Worm (Caenorhabditis elegans) whole organism, dauer: ENCODE results near the gene F13A2.9.

Experiments used
- unc-62 ChIP-seq: sonication (generic microtip); optimal IDR thresholded peaks from 2 replicates; lab custom pipeline; 2017; ENCODE audit warnings: missing biosample characterization, missing genetic modification reagents, missing genetic modification characterization

F13A2.9 gene

DNA sequence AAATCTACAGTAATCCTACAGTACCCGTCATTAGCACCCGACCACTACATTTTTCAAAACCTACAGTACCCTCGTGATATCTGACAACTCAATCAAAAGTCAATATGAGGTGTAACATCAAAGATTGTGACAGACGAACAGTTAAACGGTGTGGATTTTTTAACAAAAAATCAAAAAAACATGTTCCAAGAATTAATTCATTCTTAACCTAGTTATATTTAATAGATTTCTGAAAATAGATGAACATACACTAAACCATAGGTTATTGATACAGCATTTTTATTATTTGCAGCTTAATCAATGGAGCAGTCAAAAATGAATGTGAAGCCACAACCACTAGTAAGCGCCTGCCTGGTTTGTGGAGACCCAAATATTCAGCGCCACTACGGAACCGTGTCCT lies 20.2 kb upstream of the F13A2.9 start, which contains the start of gene nhr-118:
TSS of gene nhr-118 (plus strand) at position 301 of the 400 bp plus-strand sequence.
- TF ChIP-seq unc-62 (GFP tag; lab: Kevin White, UChicago) = no peak

DNA sequence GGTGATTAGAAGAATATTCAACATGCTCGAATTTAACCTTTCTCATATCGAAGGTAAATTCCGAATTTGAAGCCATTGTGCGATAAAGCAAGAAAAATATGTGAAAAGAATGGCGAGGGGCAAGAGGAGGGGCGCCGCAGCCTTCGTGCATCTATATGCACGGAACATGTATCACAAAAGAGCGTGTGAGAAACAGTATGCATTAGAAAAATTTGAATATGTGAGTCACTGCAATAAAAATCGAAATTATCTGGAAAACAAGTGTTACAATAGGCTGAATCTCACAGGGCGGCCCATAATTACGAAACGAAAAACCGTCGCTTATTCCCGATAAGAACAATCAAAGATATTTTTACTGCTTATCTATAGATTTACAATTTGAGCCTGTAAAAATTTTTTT lies 14.6 kb upstream of the F13A2.9 start, which contains the start of gene F13A2.5:
TSS of gene F13A2.5 (minus strand) at position 101 of the 400 bp plus-strand sequence.
- TF ChIP-seq unc-62 (GFP tag; lab: Kevin White, UChicago) = no peak

DNA sequence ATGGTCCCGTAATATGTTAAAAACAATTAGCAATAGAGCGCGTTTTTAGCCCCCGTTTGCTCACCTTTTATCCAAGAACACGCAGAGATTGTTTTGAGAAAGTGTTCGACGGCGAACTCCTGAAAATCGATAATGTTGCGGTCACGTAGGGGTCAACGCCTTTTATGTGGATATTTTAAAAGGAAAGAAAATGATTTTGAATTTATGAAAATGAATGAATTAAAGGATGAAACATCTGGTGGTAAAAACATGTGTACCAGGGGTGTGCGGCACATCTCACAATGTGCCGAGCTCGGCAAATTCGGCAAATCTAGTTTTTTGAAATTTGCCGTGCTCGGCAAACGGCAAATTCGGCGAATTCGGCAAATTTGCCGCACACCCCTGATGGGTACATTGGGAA lies 12.8 kb upstream of the F13A2.9 start, which contains the start of gene F13A2.4:
TSS of gene F13A2.4 (minus strand) at position 101 of the 400 bp plus-strand sequence.
- TF ChIP-seq unc-62 (GFP tag; lab: Kevin White, UChicago) = no peak

DNA sequence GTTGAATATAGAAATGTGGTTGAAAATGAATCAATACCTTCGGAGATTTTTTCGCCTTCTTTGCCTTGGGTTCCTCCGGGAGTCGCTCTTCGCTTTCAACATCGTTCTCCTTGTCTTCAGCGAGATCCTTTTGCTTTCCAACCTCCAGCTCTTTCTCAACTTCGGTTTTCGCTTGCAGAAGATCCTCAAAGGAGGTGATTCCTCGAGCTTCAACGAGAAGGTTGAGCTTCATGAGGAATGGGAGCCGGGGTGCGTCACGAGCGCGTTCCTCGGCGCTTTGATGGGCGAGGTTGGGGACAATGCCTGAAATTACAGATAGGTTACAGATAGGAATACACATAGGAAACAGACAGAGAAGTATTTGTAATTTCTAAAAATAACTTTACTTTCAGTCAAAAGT lies 11.6 kb upstream of the F13A2.9 start:
- TF ChIP-seq unc-62 (GFP tag; lab: Kevin White, UChicago) = no peak

ce11 chrV:4398127-4398526 lies 10.8 kb upstream of the F13A2.9 start:
- no peak for TF ChIP-seq unc-62 (GFP tag; lab: Kevin White, UChicago)

- no peak for TF ChIP-seq unc-62 (GFP tag; lab: Kevin White, UChicago)
Measured at ce11 chrV:4396257-4396656, 9.0 kb upstream of the F13A2.9 start, which contains the start of gene F13A2.3. F13A2.3 (minus strand) TSS chrV:4396357.

ce11 chrV:4387916-4388315 lies 614 bp upstream of the F13A2.9 start:
- TF ChIP-seq unc-62 (GFP tag; lab: Kevin White, UChicago) = no peak

ce11 chrV:4386173-4386572 lies 1.1 kb downstream of the F13A2.9 start, which contains the start of gene F13A2.10:
F13A2.10 (minus strand) TSS chrV:4386273.
- no peak for TF ChIP-seq unc-62 (GFP tag; lab: Kevin White, UChicago)

DNA sequence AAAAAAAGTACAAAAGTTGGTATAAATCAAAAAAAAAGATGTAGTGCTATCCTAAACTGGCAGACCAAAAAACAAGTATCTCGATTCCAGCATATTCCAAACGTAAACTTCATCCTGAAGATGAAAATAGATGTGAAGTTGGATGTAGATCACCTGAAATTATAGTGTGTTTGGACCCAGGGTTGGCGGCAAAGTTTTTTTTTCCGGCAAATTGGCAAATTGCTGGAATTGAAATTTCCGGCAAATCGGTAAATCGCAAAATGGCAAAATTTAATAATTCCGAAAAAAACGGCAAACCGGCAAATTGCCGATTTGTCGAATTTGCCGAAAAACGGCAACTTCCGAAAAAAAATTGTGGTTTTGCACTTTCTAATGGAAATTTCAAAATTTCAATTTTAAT lies 2.8 kb downstream of the F13A2.9 start, which contains the start of gene F13A2.2:
TSS of gene F13A2.2 (minus strand) at position 101 of the 400 bp plus-strand sequence.
- no peak for TF ChIP-seq unc-62 (GFP tag; lab: Kevin White, UChicago)

DNA sequence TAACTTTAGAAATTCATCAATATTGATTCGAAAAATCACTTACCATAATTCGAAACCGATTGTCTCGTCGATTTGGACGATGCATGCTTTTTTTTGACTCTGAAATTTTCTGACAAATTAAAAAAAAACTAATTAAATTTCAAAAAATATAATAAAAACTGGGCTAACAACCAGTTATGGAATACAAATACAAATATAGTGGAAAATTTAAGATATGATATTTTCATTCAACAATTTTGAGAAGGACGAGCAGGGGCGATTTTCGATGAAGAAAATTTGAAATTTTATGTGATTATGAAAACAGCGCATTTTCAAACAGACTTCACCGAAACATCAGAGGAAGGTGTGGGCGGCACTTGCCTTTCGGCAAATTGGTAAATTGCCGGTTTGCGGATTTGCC lies 5.0 kb downstream of the F13A2.9 start, which contains the start of gene F13A2.1:
TSS of gene F13A2.1 (minus strand) at position 101 of the 400 bp plus-strand sequence.
- no peak for TF ChIP-seq unc-62 (GFP tag; lab: Kevin White, UChicago)

ce11 chrV:4377622-4378021 lies 9.7 kb downstream of the F13A2.9 start, which contains the start of gene F32D1.8:
F32D1.8 (minus strand) TSS chrV:4377722.
- no peak for TF ChIP-seq unc-62 (GFP tag; lab: Kevin White, UChicago)

ce11 chrV:4375807-4376564 lies 11.3 kb downstream of the F13A2.9 start, which contains the start of gene F32D1.7:
F32D1.7 (minus strand) TSS chrV:4376173.
- TF ChIP-seq unc-62 (GFP tag; lab: Kevin White, UChicago) = no peak

- TF ChIP-seq unc-62 (GFP tag; lab: Kevin White, UChicago) = no peak
Measured at ce11 chrV:4374625-4375024, 12.7 kb downstream of the F13A2.9 start, which contains the start of gene neg-1. neg-1 (minus strand) TSS chrV:4374874.

DNA sequence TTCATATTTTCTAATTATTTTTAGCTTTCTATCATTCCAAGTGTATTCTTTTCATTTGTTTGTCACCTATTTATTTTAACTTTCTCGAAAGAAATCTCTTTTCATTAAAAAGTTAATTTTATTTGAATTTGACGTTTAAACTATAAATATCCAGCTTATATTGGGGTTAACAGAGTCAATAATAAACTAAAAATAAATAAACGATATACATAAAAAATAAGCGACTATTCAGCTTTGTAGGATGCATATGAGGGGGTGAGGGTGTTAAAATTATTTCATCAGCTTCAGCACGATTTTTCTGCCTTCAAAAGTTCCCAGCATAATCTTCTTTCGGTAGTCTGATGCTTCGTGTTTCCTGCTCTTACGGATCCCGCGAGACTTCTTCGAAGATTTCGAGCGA lies 13.6 kb downstream of the F13A2.9 start:
- no peak for TF ChIP-seq unc-62 (GFP tag; lab: Kevin White, UChicago)

DNA sequence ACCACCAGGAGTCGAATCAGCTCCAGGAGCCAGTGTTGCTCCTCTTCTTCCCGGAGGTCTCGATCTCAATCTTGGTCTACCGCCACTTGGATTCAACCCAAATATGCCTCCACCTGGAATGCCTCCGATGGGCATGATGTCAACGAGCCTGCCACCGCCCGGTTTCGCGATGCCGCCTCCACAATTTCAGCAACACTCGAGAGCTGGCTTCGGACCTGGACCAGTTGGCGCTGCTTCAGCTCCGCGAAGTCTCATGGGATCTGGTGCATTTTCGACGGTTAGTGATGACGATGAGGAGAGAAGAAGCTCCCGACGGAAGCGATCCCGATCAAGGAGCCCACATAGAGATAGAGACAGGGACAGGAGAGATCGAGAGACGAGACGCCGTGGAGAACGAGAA lies 14.3 kb downstream of the F13A2.9 start:
- no peak for TF ChIP-seq unc-62 (GFP tag; lab: Kevin White, UChicago)

ce11 chrV:4371309-4371933 lies 15.9 kb downstream of the F13A2.9 start, which contains the start of the genes gmpr-1 and fipp-1:
gmpr-1 (minus strand) TSS chrV:4371383.
fipp-1 (plus strand) TSS chrV:4371807.
- no peak for TF ChIP-seq unc-62 (GFP tag; lab: Kevin White, UChicago)
